Worm (Caenorhabditis elegans) whole organism, late embryonic: ENCODE results near the gene F08F3.10.
A peak's percentile ranks its signal among the peaks of the same experiment; 100 is the strongest.

ENCODE experiments used
- C08G9.2 ChIP-seq: sonication (generic microtip); optimal IDR thresholded peaks from 2 replicates; lab custom pipeline; 2016; ENCODE audit warnings: mild to moderate bottlenecking, missing genetic modification characterization, moderate library complexity, missing compliant biosample characterization
- T23F11.4 ChIP-seq: fragments of 200-800 bp; sonication (Bioruptor generic); optimal IDR thresholded peaks from 2 replicates; lab custom pipeline; 2018; ENCODE audit warnings: mild to moderate bottlenecking, missing genetic modification characterization, missing compliant biosample characterization
- Y22D7AL.16 ChIP-seq: sonication (generic microtip); optimal IDR thresholded peaks from 2 replicates; lab custom pipeline; 2016; ENCODE audit warnings: missing genetic modification characterization, missing compliant biosample characterization
- ceh-19 ChIP-seq: fragments of 200-800 bp; sonication (Bioruptor generic); optimal IDR thresholded peaks from 2 replicates; lab custom pipeline; 2018; ENCODE audit warnings: mild to moderate bottlenecking, missing genetic modification characterization, missing compliant biosample characterization
- ceh-22 ChIP-seq: sonication (generic microtip); optimal IDR thresholded peaks from 2 replicates; lab custom pipeline; 2017; ENCODE audit warnings: missing biosample characterization, missing genetic modification characterization
- ceh-30 ChIP-seq: fragments of 150-350 bp; optimal IDR thresholded peaks from 2 replicates; lab custom pipeline; 2014; ENCODE audit warnings: missing biosample characterization, missing genetic modification characterization
- ceh-34 ChIP-seq: sonication (generic microtip); optimal IDR thresholded peaks from 2 replicates; lab custom pipeline; 2016; ENCODE audit warnings: mild to moderate bottlenecking, missing genetic modification characterization, missing compliant biosample characterization
- ceh-45 ChIP-seq: fragments of 200-800 bp; sonication (Bioruptor generic); IDR thresholded peaks from 2 replicates; pipeline ENCODE4 v1.3.6; 2022; ENCODE audit warnings: missing genetic modification reagents, missing genetic modification characterization, missing compliant biosample characterization
- elt-2 ChIP-seq: sonication (generic microtip); optimal IDR thresholded peaks from 2 replicates; lab custom pipeline; 2016; ENCODE audit warnings: missing genetic modification reagents, missing genetic modification characterization, missing compliant biosample characterization
- elt-4 ChIP-seq: sonication (generic microtip); optimal IDR thresholded peaks from 2 replicates; lab custom pipeline; 2016; ENCODE audit warnings: missing genetic modification characterization, missing compliant biosample characterization
- ets-4 ChIP-seq: sonication (generic microtip); optimal IDR thresholded peaks from 2 replicates; lab custom pipeline; 2016; ENCODE audit warnings: missing genetic modification characterization, missing compliant biosample characterization
- fax-1 ChIP-seq: sonication (generic microtip); optimal IDR thresholded peaks from 2 replicates; lab custom pipeline; 2016; ENCODE audit warnings: missing genotype, missing genetic modification characterization, missing compliant biosample characterization
- fkh-6 ChIP-seq: sonication (generic microtip); optimal IDR thresholded peaks from 2 replicates; lab custom pipeline; 2016; ENCODE audit warnings: missing genetic modification characterization, missing compliant biosample characterization
- gmeb-2 ChIP-seq: sonication (generic microtip); optimal IDR thresholded peaks from 2 replicates; lab custom pipeline; 2016; ENCODE audit warnings: missing genetic modification characterization, inconsistent platforms, missing compliant biosample characterization
- hlh-13 ChIP-seq: fragments of 200-800 bp; sonication (Bioruptor generic); optimal IDR thresholded peaks from 2 replicates; lab custom pipeline; 2018; ENCODE audit warnings: mild to moderate bottlenecking, missing genetic modification characterization, missing compliant biosample characterization
- hlh-15 ChIP-seq: sonication (generic microtip); optimal IDR thresholded peaks from 2 replicates; lab custom pipeline; 2016; ENCODE audit warnings: missing genetic modification characterization, missing compliant biosample characterization
- hlh-6 ChIP-seq: sonication (generic microtip); optimal IDR thresholded peaks from 2 replicates; lab custom pipeline; 2016; ENCODE audit warnings: missing genotype, missing genetic modification characterization, missing compliant biosample characterization
- mec-3 ChIP-seq: sonication (generic microtip); optimal IDR thresholded peaks from 2 replicates; lab custom pipeline; 2016; ENCODE audit warnings: borderline replicate concordance, missing genetic modification characterization, missing compliant biosample characterization
- nhr-11 ChIP-seq: fragments of 150-350 bp; optimal IDR thresholded peaks from 2 replicates; lab custom pipeline; 2014; ENCODE audit warnings: missing biosample characterization, missing genetic modification characterization
- nhr-232 ChIP-seq: sonication (generic microtip); optimal IDR thresholded peaks from 2 replicates; lab custom pipeline; 2016; ENCODE audit warnings: missing genetic modification characterization, missing compliant biosample characterization
- odd-2 ChIP-seq: sonication (generic microtip); optimal IDR thresholded peaks from 2 replicates; lab custom pipeline; 2017; ENCODE audit warnings: antibody characterized with exemption, mild to moderate bottlenecking, missing genetic modification characterization, missing compliant biosample characterization
- pag-3 ChIP-seq: sonication (generic microtip); optimal IDR thresholded peaks from 2 replicates; lab custom pipeline; 2016; ENCODE audit warnings: missing compliant biosample characterization, missing genetic modification characterization, borderline replicate concordance
- pax-1 ChIP-seq: fragments of 150-350 bp; optimal IDR thresholded peaks from 2 replicates; lab custom pipeline; 2014; ENCODE audit warnings: missing biosample characterization, missing genetic modification characterization
- pha-2 ChIP-seq: sonication (generic microtip); optimal IDR thresholded peaks from 2 replicates; lab custom pipeline; 2017; ENCODE audit warnings: mild to moderate bottlenecking, missing genetic modification characterization, missing compliant biosample characterization
- pha-4 ChIP-seq: fragments of 150-350 bp; optimal IDR thresholded peaks from 2 replicates; lab custom pipeline; 2018; ENCODE audit warnings: missing biosample characterization, missing genetic modification reagents, missing genetic modification characterization
- pqm-1 ChIP-seq: sonication (generic microtip); optimal IDR thresholded peaks from 2 replicates; lab custom pipeline; 2016; ENCODE audit warnings: missing genetic modification characterization, missing compliant biosample characterization
- pros-1 ChIP-seq: fragments of 150-350 bp; optimal IDR thresholded peaks from 2 replicates; lab custom pipeline; 2014; ENCODE audit warnings: missing biosample characterization, missing genetic modification reagents, missing genetic modification characterization
- rnt-1 ChIP-seq: sonication (generic microtip); optimal IDR thresholded peaks from 2 replicates; lab custom pipeline; 2016; ENCODE audit warnings: missing genetic modification characterization, missing compliant biosample characterization
- sox-4 ChIP-seq: sonication (generic microtip); optimal IDR thresholded peaks from 2 replicates; lab custom pipeline; 2017; ENCODE audit warnings: mild to moderate bottlenecking, missing genetic modification characterization, inconsistent platforms, missing compliant biosample characterization
- syd-9 ChIP-seq: sonication (generic microtip); optimal IDR thresholded peaks from 2 replicates; lab custom pipeline; 2016; ENCODE audit warnings: mild to moderate bottlenecking, missing genetic modification characterization, moderate library complexity, missing compliant biosample characterization
- tbx-7 ChIP-seq: sonication (generic microtip); optimal IDR thresholded peaks from 2 replicates; lab custom pipeline; 2016; ENCODE audit warnings: missing genotype, missing genetic modification characterization, missing compliant biosample characterization
- ttx-3 ChIP-seq: sonication (generic microtip); optimal IDR thresholded peaks from 2 replicates; lab custom pipeline; 2016; ENCODE audit warnings: missing genetic modification reagents, missing genetic modification characterization, missing compliant biosample characterization
- unc-3 ChIP-seq, 2 experiments: fragments of 200-800 bp in 1 of 2; sonication (Bioruptor generic) in 1 of 2; sonication (generic microtip) in 1 of 2; conservative IDR thresholded peaks in 1 of 2; optimal IDR thresholded peaks in 1 of 2; 2 replicates each; pipeline versions ENCODE4 v1.3.6 to Lab custom; 2016 to 2022; ENCODE audit warnings: missing compliant biosample characterization in 2 of 2, missing genetic modification characterization in 2 of 2, missing genetic modification reagents in 1 of 2
- unc-42 ChIP-seq: sonication (generic microtip); optimal IDR thresholded peaks from 2 replicates; lab custom pipeline; 2016; ENCODE audit warnings: missing genotype, missing genetic modification characterization, missing compliant biosample characterization
- unc-55 ChIP-seq: sonication (generic microtip); optimal IDR thresholded peaks from 2 replicates; lab custom pipeline; 2017; ENCODE audit warnings: missing biosample characterization, missing genetic modification reagents, missing genetic modification characterization
- unc-86 ChIP-seq: sonication (generic microtip); optimal IDR thresholded peaks from 2 replicates; lab custom pipeline; 2016; ENCODE audit warnings: missing genetic modification characterization, missing compliant biosample characterization
- zip-5 ChIP-seq: sonication (generic microtip); optimal IDR thresholded peaks from 2 replicates; lab custom pipeline; 2016; ENCODE audit warnings: missing genetic modification characterization, missing compliant biosample characterization

Gene F08F3.10

DNA sequence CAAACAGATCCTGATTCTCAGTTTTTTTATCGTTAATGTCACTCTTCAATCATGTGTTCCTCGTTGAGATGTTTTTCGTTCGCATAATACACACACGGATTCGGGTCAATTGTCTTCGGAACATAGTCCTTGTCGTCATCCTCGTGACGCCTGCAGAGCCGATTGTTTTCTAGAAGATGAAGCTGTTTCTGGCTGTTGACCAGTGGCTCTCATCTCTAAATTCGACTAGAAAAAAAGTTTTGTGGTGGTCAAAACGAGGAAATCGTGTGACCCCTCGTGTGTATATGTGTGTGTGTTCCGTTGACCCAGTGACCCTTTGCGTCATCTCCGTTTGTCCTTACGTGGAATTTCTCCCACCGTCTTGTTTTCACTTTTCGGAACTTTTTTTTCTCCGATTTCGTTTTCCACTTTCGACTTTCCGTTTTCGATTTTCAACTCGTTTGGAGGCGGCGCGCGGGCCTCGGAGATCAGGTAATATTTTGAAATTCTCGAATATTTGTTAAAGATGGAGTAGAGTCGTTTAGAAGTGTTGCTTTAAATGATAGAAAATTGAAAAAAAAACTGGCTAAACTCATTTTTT, 27.2 kb upstream of the F08F3.10 start, which contains the start of gene C35A11.2:
Gene C35A11.2 (plus strand): TSS at position 386 of the 580 bp plus-strand sequence.
- no peak for TF ChIP-seq elt-2 (tag; lab: Kevin White, UChicago)
- no peak for TF ChIP-seq gmeb-2 (tag; lab: Kevin White, UChicago)
- no peak for TF ChIP-seq sox-4 (tag; lab: Kevin White, UChicago)
- TF ChIP-seq T23F11.4 (GFP tag; lab: Kevin White, UChicago): no peak
- TF ChIP-seq ceh-45 (GFP tag; lab: Robert Waterston, UW): no peak
- no peak for TF ChIP-seq ceh-34 (tag; lab: Kevin White, UChicago)
- TF ChIP-seq unc-86 (tag; lab: Kevin White, UChicago): no peak
- no peak for TF ChIP-seq ceh-19 (GFP tag; lab: Kevin White, UChicago)
- no peak for TF ChIP-seq ets-4 (tag; lab: Kevin White, UChicago)
- TF ChIP-seq nhr-11: no peak
- no peak for TF ChIP-seq mec-3
- no peak for TF ChIP-seq ceh-30 (tag; lab: Kevin White, UChicago)
- no peak for TF ChIP-seq elt-4 (tag; lab: Kevin White, UChicago)

DNA sequence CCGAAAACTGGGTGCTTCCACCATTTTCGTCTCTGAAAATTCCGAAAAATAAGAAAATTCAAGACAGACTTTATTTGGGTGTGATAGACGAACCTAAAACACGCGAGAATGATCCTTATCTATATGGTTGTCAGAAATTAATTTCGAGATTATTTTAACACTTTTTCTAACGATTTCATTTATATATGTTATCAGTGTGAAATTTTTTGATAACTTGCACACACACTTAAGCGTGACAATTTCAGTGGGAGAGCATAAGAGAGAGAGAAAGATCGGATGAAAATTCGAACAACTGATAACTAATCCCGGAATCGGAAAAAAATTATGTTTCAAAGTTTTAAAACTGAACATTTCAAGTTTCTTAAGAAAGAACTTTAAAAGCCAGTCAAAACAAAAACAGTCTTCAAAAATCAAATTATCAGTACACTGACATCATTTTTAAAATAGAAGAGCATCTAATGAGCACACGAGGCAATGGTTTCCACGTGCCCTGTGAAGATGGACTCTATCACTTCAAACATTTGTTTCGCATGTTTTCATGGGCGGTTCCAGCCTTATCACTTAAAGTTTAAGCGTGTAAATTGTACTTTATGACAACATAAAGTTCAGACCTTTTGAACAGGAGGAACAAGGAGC, 20.0 kb upstream of the F08F3.10 start, which contains the start of gene C35A11.4:
Gene C35A11.4 (minus strand): TSS at position 156 of the 636 bp plus-strand sequence.
- TF ChIP-seq elt-2 (tag; lab: Kevin White, UChicago) (peak; percentile 43), ceh-22 (tag; lab: Kevin White, UChicago) (no peak)

ce11 chrV:5403938-5404337, 9.2 kb upstream of the F08F3.10 start:
- TF ChIP-seq Y22D7AL.16 (no peak), C08G9.2 (tag; lab: Kevin White, UChicago) (no peak), pag-3 (tag; lab: Kevin White, UChicago) (no peak), pqm-1 (tag; lab: Kevin White, UChicago) (no peak), unc-42 (tag; lab: Kevin White, UChicago) (peak; percentile 26), ceh-45 (GFP tag; lab: Robert Waterston, UW) (no peak), syd-9 (no peak), hlh-15 (tag; lab: Kevin White, UChicago) (no peak), unc-3 (GFP tag; conservative IDR thresholded peaks at IDR 0.05; lab: Robert Waterston, UW) (peak; percentile 83), unc-3 (tag; optimal IDR thresholded peaks at IDR 0.05; lab: Kevin White, UChicago) (peak; percentile 84), tbx-7 (tag; lab: Kevin White, UChicago) (no peak), zip-5 (no peak), unc-55 (GFP tag; lab: Kevin White, UChicago) (no peak), ceh-30 (tag; lab: Kevin White, UChicago) (no peak)

- no peak for TF ChIP-seq odd-2 (tag; lab: Kevin White, UChicago)
- no peak for TF ChIP-seq ceh-19 (GFP tag; lab: Kevin White, UChicago)
- no peak for TF ChIP-seq ttx-3 (tag; lab: Kevin White, UChicago)
- TF ChIP-seq hlh-6 (tag; lab: Kevin White, UChicago): no peak
- no peak for TF ChIP-seq nhr-232 (tag; lab: Kevin White, UChicago)
- no peak for TF ChIP-seq pax-1 (tag; lab: Kevin White, UChicago)
- TF ChIP-seq rnt-1 (tag; lab: Kevin White, UChicago): no peak
- no peak for TF ChIP-seq hlh-13 (GFP tag; lab: Kevin White, UChicago)
- no peak for TF ChIP-seq ceh-34 (tag; lab: Kevin White, UChicago)
- no peak for TF ChIP-seq pros-1 (tag; lab: Kevin White, UChicago)
- TF ChIP-seq pha-4 (tag; lab: Kevin White, UChicago): no peak
- no peak for TF ChIP-seq mec-3
- no peak for TF ChIP-seq fax-1 (tag; lab: Kevin White, UChicago)
- TF ChIP-seq ceh-22 (tag; lab: Kevin White, UChicago): no peak
- no peak for TF ChIP-seq fkh-6
- TF ChIP-seq pha-2: no peak
Measured at ce11 chrV:5405053-5405452, 8.1 kb upstream of the F08F3.10 start, which contains the start of gene dmsr-7. TSS of gene dmsr-7 (plus strand) at chrV:5405353.
